Fruit fly (Drosophila melanogaster) whole organism, embryonic: ENCODE measurements around the gene alphaCOP.

Experiments
- Antp ChIP-seq: fragments of 200-800 bp; sonication (Bioruptor generic); optimal IDR thresholded peaks from 3 replicates; lab custom pipeline; 2016; ENCODE audit warnings: missing biosample characterization, missing genetic modification characterization
- CG10209 ChIP-seq: fragments of 200-800 bp; sonication (Bioruptor generic); optimal IDR thresholded peaks from 3 replicates; lab custom pipeline; 2017; ENCODE audit warnings: missing biosample characterization, mild to moderate bottlenecking, missing genetic modification characterization, missing genetic modification reagents
- CG10366 ChIP-seq: fragments of 200-800 bp; sonication (Bioruptor generic); IDR thresholded peaks from 2 replicates; pipeline ENCODE4 v1.3.6; 2022; ENCODE audit warnings: missing biosample characterization, missing genetic modification characterization
- CG11504 ChIP-seq: fragments of 200-800 bp; sonication (Bioruptor generic); optimal IDR thresholded peaks from 3 replicates; lab custom pipeline; 2019; ENCODE audit warnings: missing biosample characterization, mild to moderate bottlenecking, missing genetic modification characterization, moderate library complexity
- CG12769 ChIP-seq: fragments of 200-800 bp; sonication (Bioruptor generic); optimal IDR thresholded peaks from 2 replicates; lab custom pipeline; 2019; ENCODE audit warnings: missing biosample characterization, mild to moderate bottlenecking, missing genetic modification characterization, moderate library complexity
- CG13775 ChIP-seq: fragments of 200-800 bp; sonication (Bioruptor generic); optimal IDR thresholded peaks from 3 replicates; lab custom pipeline; 2017; ENCODE audit warnings: missing biosample characterization, mild to moderate bottlenecking, missing genetic modification characterization
- CG14050 ChIP-seq: fragments of 200-800 bp; sonication (Bioruptor generic); IDR thresholded peaks from 3 replicates; pipeline ENCODE4 v1.3.6; 2022; ENCODE audit warnings: missing biosample characterization, missing genetic modification characterization
- CG15269 ChIP-seq: fragments of 200-800 bp; sonication (Bioruptor generic); optimal IDR thresholded peaks from 2 replicates; lab custom pipeline; 2018; ENCODE audit warnings: missing biosample characterization, mild to moderate bottlenecking, missing genetic modification characterization, moderate library complexity
- CG1647 ChIP-seq: fragments of 200-800 bp; sonication (Bioruptor generic); optimal IDR thresholded peaks from 3 replicates; lab custom pipeline; 2016; ENCODE audit warnings: missing biosample characterization, missing genetic modification characterization
- CG17328 ChIP-seq: fragments of 200-800 bp; sonication (Bioruptor generic); IDR thresholded peaks from 2 replicates; pipeline ENCODE4 v1.3.6; 2022; ENCODE audit warnings: missing biosample characterization, missing genetic modification characterization
- CG31365 ChIP-seq: fragments of 200-800 bp; sonication (Bioruptor generic); optimal IDR thresholded peaks from 2 replicates; lab custom pipeline; 2018; ENCODE audit warnings: missing biosample characterization, mild to moderate bottlenecking, missing genetic modification characterization
- CG3407 ChIP-seq: fragments of 200-800 bp; sonication (Bioruptor generic); optimal IDR thresholded peaks from 2 replicates; lab custom pipeline; 2018; ENCODE audit warnings: missing biosample characterization, mild to moderate bottlenecking, missing genetic modification characterization
- CG3726 ChIP-seq: fragments of 200-800 bp; sonication (Bioruptor generic); IDR thresholded peaks from 3 replicates; pipeline ENCODE4, ENCODE4 v1.3.6; 2022; ENCODE audit warnings: missing biosample characterization, missing genetic modification characterization
- CG3847 ChIP-seq: fragments of 200-800 bp; sonication (Bioruptor generic); IDR thresholded peaks from 2 replicates; pipeline ENCODE4 v1.3.6; 2022; ENCODE audit warnings: missing biosample characterization, missing genetic modification characterization
- CG6272 ChIP-seq: fragments of 200-800 bp; sonication (Bioruptor generic); IDR thresholded peaks from 2 replicates; pipeline ENCODE4 v1.3.6; 2022; ENCODE audit warnings: missing biosample characterization, missing genetic modification characterization
- CG6689 ChIP-seq: fragments of 200-800 bp; sonication (Bioruptor generic); IDR thresholded peaks from 2 replicates; pipeline ENCODE4 v1.3.6; 2022; ENCODE audit warnings: missing biosample characterization, missing genetic modification characterization
- CG7271 ChIP-seq: fragments of 200-800 bp; sonication (Bioruptor generic); optimal IDR thresholded peaks from 2 replicates; lab custom pipeline; 2018; ENCODE audit warnings: missing biosample characterization, mild to moderate bottlenecking, missing genetic modification characterization, moderate library complexity
- CG7372 ChIP-seq: fragments of 200-800 bp; sonication (Bioruptor generic); IDR thresholded peaks from 2 replicates; pipeline ENCODE4 v1.3.6; 2022; ENCODE audit warnings: missing biosample characterization, missing genetic modification characterization
- CG8290 ChIP-seq, 3 experiments: fragments of 200-800 bp; sonication (Bioruptor generic); optimal IDR thresholded peaks; 2 replicates each; lab custom pipeline; 2016 to 2019; ENCODE audit warnings: missing biosample characterization in 3 of 3, missing genetic modification characterization in 3 of 3, mild to moderate bottlenecking in 2 of 3, moderate library complexity in 1 of 3
- CG9797 ChIP-seq: fragments of 200-800 bp; sonication (Bioruptor generic); optimal IDR thresholded peaks from 3 replicates; lab custom pipeline; 2018; ENCODE audit warnings: missing biosample characterization, mild to moderate bottlenecking, missing genetic modification characterization
- Dip3 ChIP-seq: fragments of 200-800 bp; sonication (Bioruptor generic); optimal IDR thresholded peaks from 3 replicates; lab custom pipeline; 2016; ENCODE audit warnings: missing biosample characterization, missing genetic modification characterization
- Dll ChIP-seq: fragments of 200-800 bp; sonication (Bioruptor generic); IDR thresholded peaks from 4 replicates; pipeline ENCODE4 v1.3.6; 2022; ENCODE audit warnings: missing biosample characterization, missing genetic modification characterization; ENCODE audit not compliant: partially characterized antibody
- E2f1 ChIP-seq: fragments of 200-800 bp; sonication (Bioruptor generic); IDR thresholded peaks from 2 replicates; pipeline ENCODE4 v1.3.6; 2022; ENCODE audit warnings: missing biosample characterization, missing genetic modification characterization
- Ets97D ChIP-seq: fragments of 200-800 bp; sonication (Bioruptor generic); optimal IDR thresholded peaks from 3 replicates; lab custom pipeline; 2016; ENCODE audit warnings: missing biosample characterization, missing genetic modification characterization
- Fer2 ChIP-seq: fragments of 200-800 bp; sonication (Bioruptor generic); optimal IDR thresholded peaks from 2 replicates; lab custom pipeline; 2018; ENCODE audit warnings: missing biosample characterization, mild to moderate bottlenecking, missing genetic modification characterization, moderate library complexity
- Jarid2 ChIP-seq: fragments of 200-800 bp; sonication (Bioruptor generic); optimal IDR thresholded peaks from 3 replicates; lab custom pipeline; 2017; ENCODE audit warnings: mild to moderate bottlenecking, missing biosample characterization, missing genetic modification reagents, missing genetic modification characterization
- MTF-1 ChIP-seq: fragments of 200-800 bp; sonication (Bioruptor generic); optimal IDR thresholded peaks from 2 replicates; lab custom pipeline; 2018; ENCODE audit warnings: missing biosample characterization, mild to moderate bottlenecking, missing genetic modification characterization, borderline replicate concordance
- Mad ChIP-seq: fragments of 200-800 bp; sonication (Bioruptor generic); optimal IDR thresholded peaks from 2 replicates; lab custom pipeline; 2016; ENCODE audit warnings: missing biosample characterization, missing genetic modification characterization
- Meics ChIP-seq: fragments of 200-800 bp; sonication (Bioruptor generic); optimal IDR thresholded peaks from 2 replicates; lab custom pipeline; 2017; ENCODE audit warnings: missing biosample characterization, mild to moderate bottlenecking, missing genetic modification characterization
- Rfx ChIP-seq: fragments of 200-800 bp; sonication (Bioruptor generic); IDR thresholded peaks from 2 replicates; pipeline ENCODE4 v1.3.6; 2022; ENCODE audit warnings: missing biosample characterization, missing genetic modification characterization
- Six4 ChIP-seq: fragments of 200-800 bp; sonication (Bioruptor generic); optimal IDR thresholded peaks from 2 replicates; lab custom pipeline; 2016; ENCODE audit warnings: missing biosample characterization, missing genetic modification characterization
- YL-1 ChIP-seq: fragments of 200-800 bp; sonication (Bioruptor generic); optimal IDR thresholded peaks from 3 replicates; lab custom pipeline; 2017; ENCODE audit warnings: missing biosample characterization, mild to moderate bottlenecking, missing genetic modification characterization
- az2 ChIP-seq: fragments of 200-800 bp; sonication (Bioruptor generic); optimal IDR thresholded peaks from 3 replicates; lab custom pipeline; 2016; ENCODE audit warnings: missing biosample characterization, missing genetic modification characterization
- bcd ChIP-seq: fragments of 200-800 bp; sonication (Bioruptor generic); optimal IDR thresholded peaks from 2 replicates; lab custom pipeline; 2017; ENCODE audit warnings: missing biosample characterization, mild to moderate bottlenecking, missing genetic modification characterization
- br ChIP-seq: fragments of >200 bp; optimal IDR thresholded peaks from 2 replicates; lab custom pipeline; 2017
- cg ChIP-seq: fragments of 200-800 bp; sonication (Bioruptor generic); optimal IDR thresholded peaks from 3 replicates; lab custom pipeline; 2019; ENCODE audit warnings: missing biosample characterization, mild to moderate bottlenecking, missing genetic modification characterization, moderate library complexity
- chinmo ChIP-seq: fragments of 200-800 bp; sonication (Bioruptor generic); IDR thresholded peaks from 4 replicates; pipeline ENCODE4 v1.3.6; 2022; ENCODE audit warnings: missing biosample characterization, missing genetic modification characterization; ENCODE audit not compliant: partially characterized antibody
- chn ChIP-seq: fragments of 200-800 bp; sonication (Bioruptor generic); optimal IDR thresholded peaks from 2 replicates; lab custom pipeline; 2016; ENCODE audit warnings: missing biosample characterization, missing genetic modification characterization
- esg ChIP-seq: fragments of 200-800 bp; sonication (Bioruptor generic); conservative IDR thresholded peaks from 2 replicates; pipeline ENCODE4 v1.3.6; 2022; ENCODE audit warnings: missing biosample characterization, missing genetic modification characterization
- fd64A ChIP-seq: fragments of 200-800 bp; sonication (Bioruptor generic); optimal IDR thresholded peaks from 3 replicates; lab custom pipeline; 2018; ENCODE audit warnings: missing biosample characterization, mild to moderate bottlenecking, missing genetic modification characterization
- her ChIP-seq: fragments of 200-800 bp; sonication (Bioruptor generic); optimal IDR thresholded peaks from 2 replicates; lab custom pipeline; 2016; ENCODE audit warnings: missing biosample characterization, missing genetic modification characterization
- hth ChIP-seq: fragments of >200 bp; optimal IDR thresholded peaks from 2 replicates; lab custom pipeline; 2017; ENCODE audit warnings: inconsistent platforms
- insv ChIP-seq, 2 experiments: fragments of 200-800 bp; sonication (Bioruptor generic); optimal IDR thresholded peaks; 3 replicates each; lab custom pipeline; 2016 to 2018; ENCODE audit warnings: missing biosample characterization in 2 of 2, missing genetic modification characterization in 2 of 2
- lilli ChIP-seq: fragments of 200-800 bp; sonication (Bioruptor generic); optimal IDR thresholded peaks from 3 replicates; lab custom pipeline; 2016; ENCODE audit warnings: missing biosample characterization, missing genetic modification characterization
- salm ChIP-seq: fragments of 200-800 bp; sonication (Bioruptor generic); optimal IDR thresholded peaks from 2 replicates; lab custom pipeline; 2018; ENCODE audit warnings: missing biosample characterization, mild to moderate bottlenecking, missing genetic modification characterization
- sima ChIP-seq: fragments of 200-800 bp; sonication (Bioruptor generic); optimal IDR thresholded peaks from 2 replicates; lab custom pipeline; 2016; ENCODE audit warnings: missing biosample characterization, missing genetic modification characterization
- slou ChIP-seq: fragments of 200-800 bp; sonication (Bioruptor generic); optimal IDR thresholded peaks from 3 replicates; lab custom pipeline; 2016; ENCODE audit warnings: missing biosample characterization, missing genetic modification characterization
- stwl ChIP-seq: fragments of 200-800 bp; sonication (Bioruptor generic); optimal IDR thresholded peaks from 3 replicates; lab custom pipeline; 2018; ENCODE audit warnings: missing biosample characterization, mild to moderate bottlenecking, missing genetic modification characterization, moderate library complexity
- vfl ChIP-seq: fragments of 200-800 bp; sonication (Bioruptor generic); optimal IDR thresholded peaks from 2 replicates; lab custom pipeline; 2016; ENCODE audit warnings: missing biosample characterization, missing genetic modification characterization
- wdn ChIP-seq: fragments of 200-800 bp; sonication (Bioruptor generic); IDR thresholded peaks from 2 replicates; pipeline ENCODE4 v1.3.6; 2022; ENCODE audit warnings: missing biosample characterization, missing genetic modification characterization

alphaCOP gene

dm6 chr3L:1639185-1639812 lies 5.7 kb downstream of the alphaCOP start, which contains the start of the genes Mettl2 and Bgb (continued):
- TF ChIP-seq slou (peak; percentile 63), stwl (peak; percentile 42), CG1647 (GFP tag; lab: Kevin White, UChicago) (peak; percentile 75), CG7372 (GFP tag; lab: Robert Waterston, UW) (peak; percentile 83), bcd (peak; percentile 75), Meics (peak; percentile 75), CG6689 (GFP tag; lab: Robert Waterston, UW) (peak; percentile 88), insv (GFP tag; optimal IDR thresholded peaks at IDR 0.05; lab: Kevin White, UChicago) (no peak), hth (lab: Kevin White, UChicago) (no peak), esg (GFP tag; lab: Robert Waterston, UW) (peak; percentile 78), her (GFP tag; lab: Kevin White, UChicago) (peak; percentile 46), YL-1 (peak; percentile 58), Dip3 (GFP tag; lab: Kevin White, UChicago) (peak; percentile 80), CG3847 (GFP tag; lab: Robert Waterston, UW) (peak; percentile 82), lilli (peak; percentile 90), salm (tag; lab: Kevin White, UChicago) (no peak), wdn (GFP tag; lab: Robert Waterston, UW) (peak; percentile 59; the same call in 1 of the 2 replicates), Jarid2 (GFP tag; lab: Kevin White, UChicago) (no peak), br (lab: Kevin White, UChicago) (no peak), vfl (GFP tag; lab: Kevin White, UChicago) (peak; percentile 47), CG31365 (no peak), CG13775 (GFP tag; lab: Kevin White, UChicago) (peak; percentile 80), CG14050 (GFP tag; lab: Robert Waterston, UW) (peak; percentile 23; the same call in 2 of the 3 replicates), CG10366 (peak; percentile 69), sima (GFP tag; lab: Kevin White, UChicago) (peak; percentile 40), Rfx (GFP tag; lab: Robert Waterston, UW) (peak; percentile 90), fd64A (GFP tag; lab: Kevin White, UChicago) (no peak), CG17328 (GFP tag; lab: Robert Waterston, UW) (peak; percentile 63), Six4 (peak; percentile 63), CG15269 (tag; lab: Kevin White, UChicago) (no peak), Mad (GFP tag; lab: Kevin White, UChicago) (peak; percentile 69), chinmo (GFP tag; lab: Robert Waterston, UW) (no peak), Ets97D (GFP tag; lab: Kevin White, UChicago) (peak; percentile 69), CG3407 (GFP tag; lab: Kevin White, UChicago) (peak; percentile 18), az2 (peak; percentile 72), CG10209 (GFP tag; lab: Kevin White, UChicago) (peak; percentile 55), CG12769 (tag; lab: Kevin White, UChicago) (no peak), CG9797 (GFP tag; lab: Kevin White, UChicago) (peak; percentile 76), cg (no peak), E2f1 (GFP tag; lab: Robert Waterston, UW) (peak; percentile 71), MTF-1 (GFP tag; lab: Kevin White, UChicago) (no peak), chn (GFP tag; lab: Kevin White, UChicago) (peak; percentile 78), CG11504 (tag; lab: Kevin White, UChicago) (no peak), Dll (GFP tag; lab: Robert Waterston, UW) (peak; percentile 85), CG7271 (tag; lab: Kevin White, UChicago) (no peak), CG8290 (GFP tag; optimal IDR thresholded peaks at IDR 0.05; lab: Kevin White, UChicago) (peak; percentile 57), CG8290 (tag; optimal IDR thresholded peaks at IDR 0.05; lab: Kevin White, UChicago) (no peak), CG3726 (GFP tag; lab: Robert Waterston, UW) (peak; percentile 76; the same call in 2 of the 3 replicates), Fer2 (tag; lab: Kevin White, UChicago) (peak; percentile 74), Antp (GFP tag; lab: Kevin White, UChicago) (peak; percentile 87), CG6272 (GFP tag; lab: Robert Waterston, UW) (peak; percentile 89)
